Fruit fly (Drosophila melanogaster): ENCODE data around the gene CG45690.

The CG45690 gene

dm6 chr2L:10676933-10677714 is 19.0 kb downstream of the CG45690 start, which contains the start of gene CG17104:
Gene CG17104 (plus strand): TSS chr2L:10677198.
- TF ChIP-seq br (GFP tag; optimal IDR thresholded peaks at IDR 0.05): peak; percentile 33
- no peak for TF ChIP-seq Jra (GFP tag; optimal IDR thresholded peaks at IDR 0.05)
- no peak for TF ChIP-seq Hr83 (GFP tag; optimal IDR thresholded peaks at IDR 0.05; ENCODE audit: poor library complexity, severe bottlenecking)
- no peak for TF ChIP-seq dsf (GFP tag; optimal IDR thresholded peaks at IDR 0.05; ENCODE audit: borderline replicate concordance)
- no peak for TF ChIP-seq Abd-B (GFP tag; optimal IDR thresholded peaks at IDR 0.05)
- TF ChIP-seq HLH106 (tag; optimal IDR thresholded peaks at IDR 0.05): peak; percentile 54
- peak; percentile 48 for TF ChIP-seq OdsH (GFP tag; optimal IDR thresholded peaks at IDR 0.05)
- TF ChIP-seq N (GFP tag; optimal IDR thresholded peaks at IDR 0.05): no peak
- TF ChIP-seq Mio (GFP tag; optimal IDR thresholded peaks at IDR 0.05): no peak
- peak; percentile 75 for TF ChIP-seq fru (GFP tag; optimal IDR thresholded peaks at IDR 0.05)
- TF ChIP-seq foxo (GFP tag; optimal IDR thresholded peaks at IDR 0.05): peak in 1 of 2 experiments; percentile 60
- TF ChIP-seq Hnf4 (GFP tag; optimal IDR thresholded peaks at IDR 0.05): peak; percentile 29
- TF ChIP-seq Rel (GFP tag; optimal IDR thresholded peaks at IDR 0.05): no peak
- TF ChIP-seq Rel (tag; optimal IDR thresholded peaks at IDR 0.05): no peak
- no peak for TF ChIP-seq Vsx2 (GFP tag; optimal IDR thresholded peaks at IDR 0.05; ENCODE audit: partially characterized antibody)
- TF ChIP-seq woc (GFP tag; optimal IDR thresholded peaks at IDR 0.05): peak; percentile 55
- no peak for TF ChIP-seq CrebA (GFP tag; optimal IDR thresholded peaks at IDR 0.05; ENCODE audit: borderline replicate concordance)
- TF ChIP-seq Sp1 (GFP tag; optimal IDR thresholded peaks at IDR 0.05): peak; percentile 46
- no peak for TF ChIP-seq GATAd (GFP tag; optimal IDR thresholded peaks at IDR 0.05)
- no peak for TF ChIP-seq Dfd (GFP tag; optimal IDR thresholded peaks at IDR 0.05)
- TF ChIP-seq rgr (GFP tag; optimal IDR thresholded peaks at IDR 0.05): peak; percentile 58
- TF ChIP-seq h (GFP tag; optimal IDR thresholded peaks at IDR 0.05): peak; percentile 63
- TF ChIP-seq tai (GFP tag; optimal IDR thresholded peaks at IDR 0.05): peak; percentile 32
- TF ChIP-seq pan (optimal IDR thresholded peaks at IDR 0.05): no peak
- no peak for TF ChIP-seq Myc (optimal IDR thresholded peaks at IDR 0.05)
- TF ChIP-seq psq (GFP tag; optimal IDR thresholded peaks at IDR 0.05): no peak
- TF ChIP-seq usp (GFP tag; optimal IDR thresholded peaks at IDR 0.05): no peak
- peak; percentile 44 for TF ChIP-seq ey (GFP tag; optimal IDR thresholded peaks at IDR 0.05)
- no peak for TF ChIP-seq lola (GFP tag; optimal IDR thresholded peaks at IDR 0.05)

dm6 chr2L:10677715-10678088 is 19.6 kb downstream of the CG45690 start:
- TF ChIP-seq dmrt93B (GFP tag; optimal IDR thresholded peaks at IDR 0.05): no peak
- TF ChIP-seq fru (GFP tag; optimal IDR thresholded peaks at IDR 0.05): peak; percentile 13

- TF ChIP-seq ey (GFP tag; optimal IDR thresholded peaks at IDR 0.05): peak; percentile 18
- TF ChIP-seq h (GFP tag; optimal IDR thresholded peaks at IDR 0.05): peak; percentile 2
- TF ChIP-seq N (GFP tag; optimal IDR thresholded peaks at IDR 0.05): no peak
- TF ChIP-seq tai (GFP tag; optimal IDR thresholded peaks at IDR 0.05): no peak
- TF ChIP-seq OdsH (GFP tag; optimal IDR thresholded peaks at IDR 0.05): no peak
Measured at dm6 chr2L:10679568-10679967, 21.5 kb downstream of the CG45690 start.

dm6 chr2L:10680584-10681080 is 22.6 kb downstream of the CG45690 start, which contains the start of gene CG17105:
Gene CG17105 (plus strand): TSS chr2L:10681030.
- TF ChIP-seq Vsx2 (GFP tag; optimal IDR thresholded peaks at IDR 0.05; ENCODE audit: partially characterized antibody) (no peak), Myc (optimal IDR thresholded peaks at IDR 0.05) (no peak), CG32264 (GFP tag; optimal IDR thresholded peaks at IDR 0.05) (no peak), dl (GFP tag; optimal IDR thresholded peaks at IDR 0.05; ENCODE audit: insufficient read depth in 1 of 2, partially characterized antibody in 2 of 2) (no peak), Mio (GFP tag; optimal IDR thresholded peaks at IDR 0.05) (no peak), dmrt93B (GFP tag; optimal IDR thresholded peaks at IDR 0.05) (no peak), CG9705 (GFP tag; optimal IDR thresholded peaks at IDR 0.05) (no peak), woc (GFP tag; optimal IDR thresholded peaks at IDR 0.05) (no peak), ey (GFP tag; optimal IDR thresholded peaks at IDR 0.05) (no peak), tai (GFP tag; optimal IDR thresholded peaks at IDR 0.05) (no peak), dsf (GFP tag; optimal IDR thresholded peaks at IDR 0.05; ENCODE audit: borderline replicate concordance) (no peak), Jra (GFP tag; optimal IDR thresholded peaks at IDR 0.05) (no peak), foxo (GFP tag; optimal IDR thresholded peaks at IDR 0.05) (no peak), CrebA (GFP tag; optimal IDR thresholded peaks at IDR 0.05; ENCODE audit: borderline replicate concordance) (no peak), Abd-B (GFP tag; optimal IDR thresholded peaks at IDR 0.05) (no peak), brk (GFP tag; optimal IDR thresholded peaks at IDR 0.05) (no peak), Hr78 (GFP tag; optimal IDR thresholded peaks at IDR 0.05) (no peak)
